ENCODE assay signal across 1 fruit fly cellular context in the genomic region with DNA sequence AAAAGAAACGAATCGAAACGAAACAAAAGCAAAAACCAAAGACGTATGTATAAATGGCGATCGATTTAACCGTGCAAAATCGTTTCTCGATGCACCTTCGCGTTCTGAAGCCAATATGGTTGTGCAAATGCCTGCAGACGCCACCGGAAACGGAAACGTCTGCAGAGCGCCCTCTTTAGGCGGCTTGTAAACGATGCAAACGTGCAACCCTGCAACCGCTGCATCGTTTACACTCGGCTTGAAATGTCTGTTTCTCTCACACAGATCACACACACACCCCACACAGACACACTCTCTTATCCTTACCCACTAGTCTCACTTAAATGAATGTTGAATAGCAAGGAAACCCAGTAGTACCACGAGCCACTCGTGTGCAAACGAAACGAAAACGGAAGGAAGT.
TF ChIP-seq lines count a peak whose summit lies in the region.

No protein-coding gene starts in this region.

TF ChIP-seq in whole organism, embryonic, 481 proteins besides CTCF, POLR2A, EP300 and RAD21 (continued from another document):
- TF ChIP-seq Adf1 (GFP tag; IDR thresholded peaks at IDR 0.05; lab: Robert Waterston, UW) (no peak), CG11695 (GFP tag; IDR thresholded peaks at IDR 0.05; lab: Robert Waterston, UW) (no peak), Camta (GFP tag; optimal IDR thresholded peaks at IDR 0.05; lab: Kevin White, UChicago) (peak; percentile 2), Bdp1 (GFP tag; optimal IDR thresholded peaks at IDR 0.05; lab: Kevin White, UChicago) (no peak), exex (tag; optimal IDR thresholded peaks at IDR 0.05; lab: Kevin White, UChicago) (no peak), Sry-β (GFP tag; optimal IDR thresholded peaks at IDR 0.05; lab: Kevin White, UChicago) (no peak), D (optimal IDR thresholded peaks at IDR 0.05; lab: Kevin White, UChicago) (no peak), D (GFP tag; optimal IDR thresholded peaks at IDR 0.05; lab: Kevin White, UChicago) (no peak), az2 (GFP tag; optimal IDR thresholded peaks at IDR 0.05; lab: Kevin White, UChicago) (no peak), CG11696 (GFP tag; IDR thresholded peaks at IDR 0.05; lab: Robert Waterston, UW) (no peak), CG1024 (GFP tag; IDR thresholded peaks at IDR 0.05; lab: Robert Waterston, UW) (peak; percentile 17; the same call in 1 of the 2 replicates), Jarid2 (GFP tag; optimal IDR thresholded peaks at IDR 0.05; lab: Kevin White, UChicago) (no peak), CG3995 (GFP tag; optimal IDR thresholded peaks at IDR 0.05; lab: Kevin White, UChicago) (no peak), abd-A (tag; optimal IDR thresholded peaks at IDR 0.05; lab: Kevin White, UChicago) (no peak), Ets97D (GFP tag; optimal IDR thresholded peaks at IDR 0.05; lab: Kevin White, UChicago) (peak; percentile 91), Vsx1 (GFP tag; optimal IDR thresholded peaks at IDR 0.05; lab: Kevin White, UChicago) (no peak), dmrt99B (tag; optimal IDR thresholded peaks at IDR 0.05; lab: Kevin White, UChicago) (no peak), CG17328 (GFP tag; IDR thresholded peaks at IDR 0.05; lab: Robert Waterston, UW) (no peak), wor (GFP tag; IDR thresholded peaks at IDR 0.05; lab: Robert Waterston, UW) (no peak), gem (tag; optimal IDR thresholded peaks at IDR 0.05; lab: Kevin White, UChicago) (no peak), CG4282 (GFP tag; optimal IDR thresholded peaks at IDR 0.05; lab: Kevin White, UChicago) (no peak), zen (tag; optimal IDR thresholded peaks at IDR 0.05; lab: Kevin White, UChicago) (peak; percentile 58), CG33213 (GFP tag; optimal IDR thresholded peaks at IDR 0.05; lab: Kevin White, UChicago) (no peak), CG12219 (GFP tag; optimal IDR thresholded peaks at IDR 0.05; lab: Kevin White, UChicago) (no peak), gcm2 (GFP tag; optimal IDR thresholded peaks at IDR 0.05; lab: Kevin White, UChicago) (no peak), Abd-B (GFP tag; optimal IDR thresholded peaks at IDR 0.05; lab: Kevin White, UChicago) (no peak), CG12659 (GFP tag; optimal IDR thresholded peaks at IDR 0.05; lab: Kevin White, UChicago) (no peak), Hmr (GFP tag; optimal IDR thresholded peaks at IDR 0.05; lab: Kevin White, UChicago) (no peak), CG6791 (GFP tag; IDR thresholded peaks at IDR 0.05; lab: Robert Waterston, UW; ENCODE audit: partially characterized antibody) (no peak), bab2 (GFP tag; optimal IDR thresholded peaks at IDR 0.05; lab: Kevin White, UChicago) (no peak), CG6854 (GFP tag; optimal IDR thresholded peaks at IDR 0.05; lab: Kevin White, UChicago) (no peak), ash1 (GFP tag; optimal IDR thresholded peaks at IDR 0.05; lab: Kevin White, UChicago) (no peak), slbo (GFP tag; IDR thresholded peaks at IDR 0.05; lab: Robert Waterston, UW) (no peak), sob (GFP tag; IDR thresholded peaks at IDR 0.05; lab: Robert Waterston, UW) (no peak), CG2712 (tag; optimal IDR thresholded peaks at IDR 0.05; lab: Kevin White, UChicago) (peak; percentile 0), pb (GFP tag; optimal IDR thresholded peaks at IDR 0.05; lab: Kevin White, UChicago) (no peak), CG2202 (tag; optimal IDR thresholded peaks at IDR 0.05; lab: Kevin White, UChicago) (peak; percentile 17), nerfin-2 (GFP tag; IDR thresholded peaks at IDR 0.05; lab: Robert Waterston, UW; ENCODE audit: partially characterized antibody) (no peak), fd96Cb (tag; optimal IDR thresholded peaks at IDR 0.05; lab: Kevin White, UChicago) (no peak), CG17802 (tag; optimal IDR thresholded peaks at IDR 0.05; lab: Kevin White, UChicago) (peak; percentile 26), CG15696 (tag; optimal IDR thresholded peaks at IDR 0.05; lab: Kevin White, UChicago) (peak; percentile 31), BtbVII (GFP tag; optimal IDR thresholded peaks at IDR 0.05; lab: Kevin White, UChicago) (no peak), CG13894 (tag; optimal IDR thresholded peaks at IDR 0.05; lab: Kevin White, UChicago) (no peak), CG9817 (tag; optimal IDR thresholded peaks at IDR 0.05; lab: Kevin White, UChicago) (no peak), CG15269 (tag; optimal IDR thresholded peaks at IDR 0.05; lab: Kevin White, UChicago) (no peak), jing (GFP tag; optimal IDR thresholded peaks at IDR 0.05; lab: Kevin White, UChicago) (no peak), nau (GFP tag; optimal IDR thresholded peaks at IDR 0.05; lab: Kevin White, UChicago) (no peak), Neu2 (GFP tag; optimal IDR thresholded peaks at IDR 0.05; lab: Kevin White, UChicago; ENCODE audit: borderline replicate concordance) (no peak), Nf-YC (tag; optimal IDR thresholded peaks at IDR 0.05; lab: Kevin White, UChicago) (no peak), nerfin-1 (tag; optimal IDR thresholded peaks at IDR 0.05; lab: Kevin White, UChicago) (no peak), NFAT (GFP tag; IDR thresholded peaks at IDR 0.05; lab: Robert Waterston, UW) (0 out of 2 replicates have a peak, but pooled peaks have one; percentile 25), CG18011 (GFP tag; optimal IDR thresholded peaks at IDR 0.05; lab: Kevin White, UChicago) (no peak), Side (GFP tag; optimal IDR thresholded peaks at IDR 0.05; lab: Kevin White, UChicago) (no peak), zfh1 (GFP tag; IDR thresholded peaks at IDR 0.05; lab: Robert Waterston, UW) (0 out of 3 replicates have a peak, but pooled peaks have one; percentile 46), CG10431 (GFP tag; optimal IDR thresholded peaks at IDR 0.05; lab: Kevin White, UChicago) (peak; percentile 13), CG3163 (GFP tag; optimal IDR thresholded peaks at IDR 0.05; lab: Kevin White, UChicago) (no peak), CG14050 (GFP tag; IDR thresholded peaks at IDR 0.05; lab: Robert Waterston, UW) (no peak), lov (optimal IDR thresholded peaks at IDR 0.05; lab: Kevin White, UChicago) (no peak), lov (GFP tag; IDR thresholded peaks at IDR 0.05; lab: Robert Waterston, UW) (no peak), disco-r (GFP tag; optimal IDR thresholded peaks at IDR 0.05; lab: Kevin White, UChicago) (no peak), pros (GFP tag; optimal IDR thresholded peaks at IDR 0.05; lab: Kevin White, UChicago) (no peak), NC2α (GFP tag; optimal IDR thresholded peaks at IDR 0.05; lab: Kevin White, UChicago) (no peak), danr (GFP tag; IDR thresholded peaks at IDR 0.05; lab: Robert Waterston, UW) (no peak), Aef1 (GFP tag; IDR thresholded peaks at IDR 0.05; lab: Robert Waterston, UW) (no peak), bcd (GFP tag; optimal IDR thresholded peaks at IDR 0.05; lab: Kevin White, UChicago) (no peak), CG3847 (GFP tag; IDR thresholded peaks at IDR 0.05; lab: Robert Waterston, UW) (peak; percentile 30; the same call in 1 of the 2 replicates), zf30C (GFP tag; optimal IDR thresholded peaks at IDR 0.05; lab: Kevin White, UChicago) (no peak), Fer3 (tag; optimal IDR thresholded peaks at IDR 0.05; lab: Kevin White, UChicago) (no peak), CG11504 (tag; optimal IDR thresholded peaks at IDR 0.05; lab: Kevin White, UChicago) (no peak), CG17186 (GFP tag; optimal IDR thresholded peaks at IDR 0.05; lab: Kevin White, UChicago) (no peak), pum (GFP tag; optimal IDR thresholded peaks at IDR 0.05; lab: Kevin White, UChicago) (no peak), croc (GFP tag; conservative IDR thresholded peaks at IDR 0.05; lab: Robert Waterston, UW) (no peak), CG6765 (GFP tag; optimal IDR thresholded peaks at IDR 0.05; lab: Kevin White, UChicago) (no peak), CG3281 (GFP tag; optimal IDR thresholded peaks at IDR 0.05; lab: Kevin White, UChicago) (no peak), CG18764 (GFP tag; optimal IDR thresholded peaks at IDR 0.05; lab: Kevin White, UChicago) (no peak), tna (GFP tag; IDR thresholded peaks at IDR 0.05; lab: Robert Waterston, UW; ENCODE audit: partially characterized antibody) (no peak), Chrac-16 (GFP tag; optimal IDR thresholded peaks at IDR 0.05; lab: Kevin White, UChicago) (no peak), trh (GFP tag; optimal IDR thresholded peaks at IDR 0.05; lab: Kevin White, UChicago) (no peak), CG13424 (tag; optimal IDR thresholded peaks at IDR 0.05; lab: Kevin White, UChicago) (no peak), Rx (GFP tag; IDR thresholded peaks at IDR 0.05; lab: Robert Waterston, UW) (0 out of 2 replicates have a peak, but pooled peaks have one; percentile 3), ttk (GFP tag; IDR thresholded peaks at IDR 0.05; lab: Robert Waterston, UW) (no peak), Atf3 (GFP tag; optimal IDR thresholded peaks at IDR 0.05; lab: Kevin White, UChicago) (no peak), C15 (GFP tag; IDR thresholded peaks at IDR 0.05; lab: Robert Waterston, UW) (no peak), CG9609 (GFP tag; optimal IDR thresholded peaks at IDR 0.05; lab: Kevin White, UChicago) (no peak), CG12104 (GFP tag; optimal IDR thresholded peaks at IDR 0.05; lab: Kevin White, UChicago) (no peak), org-1 (GFP tag; optimal IDR thresholded peaks at IDR 0.05; lab: Kevin White, UChicago) (no peak), sqz (GFP tag; optimal IDR thresholded peaks at IDR 0.05; lab: Kevin White, UChicago) (no peak), sd (tag; optimal IDR thresholded peaks at IDR 0.05; lab: Kevin White, UChicago) (no peak), CG12744 (GFP tag; optimal IDR thresholded peaks at IDR 0.05; lab: Kevin White, UChicago) (no peak), toy (GFP tag; IDR thresholded peaks at IDR 0.05; lab: Robert Waterston, UW) (no peak), B-H2 (GFP tag; optimal IDR thresholded peaks at IDR 0.05; lab: Kevin White, UChicago) (no peak), bigmax (GFP tag; optimal IDR thresholded peaks at IDR 0.05; lab: Kevin White, UChicago) (no peak)
